Worm (Caenorhabditis elegans) whole organism, late embryonic: ENCODE results near the gene mrp-5.

Experiments used
- C08G9.2 ChIP-seq: sonication (generic microtip); optimal IDR thresholded peaks from 2 replicates; lab custom pipeline; 2016; ENCODE audit warnings: mild to moderate bottlenecking, missing genetic modification characterization, moderate library complexity, missing compliant biosample characterization
- C38D4.7 ChIP-seq: fragments of 200-800 bp; sonication (Bioruptor generic); optimal IDR thresholded peaks from 2 replicates; lab custom pipeline; 2018; ENCODE audit warnings: mild to moderate bottlenecking, missing genetic modification characterization, moderate library complexity, missing compliant biosample characterization
- K02D7.2 ChIP-seq: sonication (generic microtip); optimal IDR thresholded peaks from 2 replicates; lab custom pipeline; 2017; ENCODE audit warnings: mild to moderate bottlenecking, missing genetic modification characterization, missing compliant biosample characterization
- ahr-1 ChIP-seq: sonication (generic microtip); optimal IDR thresholded peaks from 2 replicates; lab custom pipeline; 2016; ENCODE audit warnings: missing genetic modification characterization, missing compliant biosample characterization
- ceh-14 ChIP-seq: sonication (generic microtip); optimal IDR thresholded peaks from 2 replicates; lab custom pipeline; 2016; ENCODE audit warnings: missing genotype, missing genetic modification characterization, missing compliant biosample characterization
- ceh-2 ChIP-seq: sonication (generic microtip); optimal IDR thresholded peaks from 2 replicates; lab custom pipeline; 2016; ENCODE audit warnings: missing genotype, missing genetic modification characterization, missing compliant biosample characterization
- ceh-24 ChIP-seq: sonication (generic microtip); optimal IDR thresholded peaks from 2 replicates; lab custom pipeline; 2016; ENCODE audit warnings: mild to moderate bottlenecking, missing genetic modification characterization, missing compliant biosample characterization
- ceh-30 ChIP-seq: fragments of 150-350 bp; optimal IDR thresholded peaks from 2 replicates; lab custom pipeline; 2014; ENCODE audit warnings: missing biosample characterization, missing genetic modification characterization
- ceh-45 ChIP-seq: fragments of 200-800 bp; sonication (Bioruptor generic); IDR thresholded peaks from 2 replicates; pipeline ENCODE4 v1.3.6; 2022; ENCODE audit warnings: missing genetic modification reagents, missing genetic modification characterization, missing compliant biosample characterization
- ceh-48 ChIP-seq: sonication (generic microtip); optimal IDR thresholded peaks from 2 replicates; lab custom pipeline; 2016; ENCODE audit warnings: missing genetic modification characterization, inconsistent platforms, missing compliant biosample characterization
- ceh-6 ChIP-seq: fragments of 200-800 bp; sonication (Bioruptor generic); optimal IDR thresholded peaks from 2 replicates; lab custom pipeline; 2018; ENCODE audit warnings: mild to moderate bottlenecking, missing genetic modification characterization, missing compliant biosample characterization
- che-1 ChIP-seq: sonication (generic microtip); optimal IDR thresholded peaks from 2 replicates; lab custom pipeline; 2016; ENCODE audit warnings: mild to moderate bottlenecking, missing genetic modification characterization, missing compliant biosample characterization
- elt-2 ChIP-seq: sonication (generic microtip); optimal IDR thresholded peaks from 2 replicates; lab custom pipeline; 2016; ENCODE audit warnings: missing genetic modification reagents, missing genetic modification characterization, missing compliant biosample characterization
- elt-4 ChIP-seq: sonication (generic microtip); optimal IDR thresholded peaks from 2 replicates; lab custom pipeline; 2016; ENCODE audit warnings: missing genetic modification characterization, missing compliant biosample characterization
- eyg-1 ChIP-seq: sonication (generic microtip); optimal IDR thresholded peaks from 2 replicates; lab custom pipeline; 2016; ENCODE audit warnings: missing genotype, missing genetic modification characterization, missing compliant biosample characterization
- fax-1 ChIP-seq: sonication (generic microtip); optimal IDR thresholded peaks from 2 replicates; lab custom pipeline; 2016; ENCODE audit warnings: missing genotype, missing genetic modification characterization, missing compliant biosample characterization
- gmeb-2 ChIP-seq: sonication (generic microtip); optimal IDR thresholded peaks from 2 replicates; lab custom pipeline; 2016; ENCODE audit warnings: missing genetic modification characterization, inconsistent platforms, missing compliant biosample characterization
- hlh-13 ChIP-seq: fragments of 200-800 bp; sonication (Bioruptor generic); optimal IDR thresholded peaks from 2 replicates; lab custom pipeline; 2018; ENCODE audit warnings: mild to moderate bottlenecking, missing genetic modification characterization, missing compliant biosample characterization
- hlh-15 ChIP-seq: sonication (generic microtip); optimal IDR thresholded peaks from 2 replicates; lab custom pipeline; 2016; ENCODE audit warnings: missing genetic modification characterization, missing compliant biosample characterization
- hlh-30 ChIP-seq: sonication (generic microtip); optimal IDR thresholded peaks from 2 replicates; lab custom pipeline; 2017; ENCODE audit warnings: antibody characterized with exemption, missing genetic modification characterization, missing compliant biosample characterization; ENCODE audit not compliant: insufficient read depth
- lim-6 ChIP-seq: sonication (generic microtip); optimal IDR thresholded peaks from 2 replicates; lab custom pipeline; 2016; ENCODE audit warnings: missing genetic modification characterization, missing compliant biosample characterization
- lin-11 ChIP-seq: fragments of 200-800 bp; sonication (Bioruptor generic); optimal IDR thresholded peaks from 2 replicates; lab custom pipeline; 2018; ENCODE audit warnings: mild to moderate bottlenecking, missing genetic modification characterization, missing compliant biosample characterization
- mec-3 ChIP-seq: sonication (generic microtip); optimal IDR thresholded peaks from 2 replicates; lab custom pipeline; 2016; ENCODE audit warnings: borderline replicate concordance, missing genetic modification characterization, missing compliant biosample characterization
- nhr-11 ChIP-seq: fragments of 150-350 bp; optimal IDR thresholded peaks from 2 replicates; lab custom pipeline; 2014; ENCODE audit warnings: missing biosample characterization, missing genetic modification characterization
- nhr-232 ChIP-seq: sonication (generic microtip); optimal IDR thresholded peaks from 2 replicates; lab custom pipeline; 2016; ENCODE audit warnings: missing genetic modification characterization, missing compliant biosample characterization
- npax-4 ChIP-seq: sonication (generic microtip); optimal IDR thresholded peaks from 2 replicates; lab custom pipeline; 2016; ENCODE audit warnings: missing genetic modification characterization, missing compliant biosample characterization
- pag-3 ChIP-seq: sonication (generic microtip); optimal IDR thresholded peaks from 2 replicates; lab custom pipeline; 2016; ENCODE audit warnings: missing compliant biosample characterization, missing genetic modification characterization, borderline replicate concordance
- pax-1 ChIP-seq: fragments of 150-350 bp; optimal IDR thresholded peaks from 2 replicates; lab custom pipeline; 2014; ENCODE audit warnings: missing biosample characterization, missing genetic modification characterization
- pha-2 ChIP-seq: sonication (generic microtip); optimal IDR thresholded peaks from 2 replicates; lab custom pipeline; 2017; ENCODE audit warnings: mild to moderate bottlenecking, missing genetic modification characterization, missing compliant biosample characterization
- pha-4 ChIP-seq: fragments of 150-350 bp; optimal IDR thresholded peaks from 2 replicates; lab custom pipeline; 2018; ENCODE audit warnings: missing biosample characterization, missing genetic modification reagents, missing genetic modification characterization
- pqm-1 ChIP-seq: sonication (generic microtip); optimal IDR thresholded peaks from 2 replicates; lab custom pipeline; 2016; ENCODE audit warnings: missing genetic modification characterization, missing compliant biosample characterization
- sdc-2 ChIP-seq: sonication (generic microtip); optimal IDR thresholded peaks from 2 replicates; lab custom pipeline; 2016; ENCODE audit warnings: missing genotype, missing genetic modification characterization, missing compliant biosample characterization
- sox-4 ChIP-seq: sonication (generic microtip); optimal IDR thresholded peaks from 2 replicates; lab custom pipeline; 2017; ENCODE audit warnings: mild to moderate bottlenecking, missing genetic modification characterization, inconsistent platforms, missing compliant biosample characterization
- tbx-2 ChIP-seq: sonication (generic microtip); optimal IDR thresholded peaks from 2 replicates; lab custom pipeline; 2016; ENCODE audit warnings: missing genetic modification characterization, missing compliant biosample characterization
- ttx-3 ChIP-seq: sonication (generic microtip); optimal IDR thresholded peaks from 2 replicates; lab custom pipeline; 2016; ENCODE audit warnings: missing genetic modification reagents, missing genetic modification characterization, missing compliant biosample characterization
- unc-3 ChIP-seq, 2 experiments: fragments of 200-800 bp in 1 of 2; sonication (Bioruptor generic) in 1 of 2; sonication (generic microtip) in 1 of 2; conservative IDR thresholded peaks in 1 of 2; optimal IDR thresholded peaks in 1 of 2; 2 replicates each; pipeline versions ENCODE4 v1.3.6 to Lab custom; 2016 to 2022; ENCODE audit warnings: missing compliant biosample characterization in 2 of 2, missing genetic modification characterization in 2 of 2, missing genetic modification reagents in 1 of 2
- unc-42 ChIP-seq: sonication (generic microtip); optimal IDR thresholded peaks from 2 replicates; lab custom pipeline; 2016; ENCODE audit warnings: missing genotype, missing genetic modification characterization, missing compliant biosample characterization
- zip-5 ChIP-seq: sonication (generic microtip); optimal IDR thresholded peaks from 2 replicates; lab custom pipeline; 2016; ENCODE audit warnings: missing genetic modification characterization, missing compliant biosample characterization

The mrp-5 gene

ce11 chrX:14951797-14952196 is 5.7 kb upstream of the mrp-5 start:
- TF ChIP-seq C08G9.2 (tag; lab: Kevin White, UChicago) (no peak), ceh-24 (tag; lab: Kevin White, UChicago) (no peak), fax-1 (tag; lab: Kevin White, UChicago) (no peak), nhr-11 (tag; lab: Kevin White, UChicago) (no peak), ceh-14 (tag; lab: Kevin White, UChicago) (no peak), ceh-2 (no peak), mec-3 (tag; lab: Kevin White, UChicago) (no peak), ceh-6 (GFP tag; lab: Kevin White, UChicago) (no peak), pag-3 (tag; lab: Kevin White, UChicago) (no peak), lim-6 (tag; lab: Kevin White, UChicago) (no peak), C38D4.7 (GFP tag; lab: Kevin White, UChicago) (no peak), che-1 (tag; lab: Kevin White, UChicago) (no peak), nhr-232 (tag; lab: Kevin White, UChicago) (no peak), unc-42 (tag; lab: Kevin White, UChicago) (no peak), pax-1 (tag; lab: Kevin White, UChicago) (no peak), sox-4 (tag; lab: Kevin White, UChicago) (no peak), elt-4 (no peak), gmeb-2 (tag; lab: Kevin White, UChicago) (no peak), ceh-48 (tag; lab: Kevin White, UChicago) (no peak), ttx-3 (tag; lab: Kevin White, UChicago) (no peak)

ce11 chrX:14947355-14947668 is 1.2 kb upstream of the mrp-5 start:
- TF ChIP-seq hlh-13, result no peak
- TF ChIP-seq ttx-3 (tag; lab: Kevin White, UChicago), result no peak
- TF ChIP-seq zip-5 (tag; lab: Kevin White, UChicago), result no peak
- TF ChIP-seq che-1 (tag; lab: Kevin White, UChicago), result no peak
- TF ChIP-seq pha-2 (tag; lab: Kevin White, UChicago), result no peak
- no peak for TF ChIP-seq hlh-15
- no peak for TF ChIP-seq C08G9.2 (tag; lab: Kevin White, UChicago)
- no peak for TF ChIP-seq ahr-1 (tag; lab: Kevin White, UChicago)
- TF ChIP-seq elt-4, result no peak
- no peak for TF ChIP-seq pha-4 (tag; lab: Kevin White, UChicago)
- TF ChIP-seq pqm-1 (tag; lab: Kevin White, UChicago), result no peak
- no peak for TF ChIP-seq pax-1 (tag; lab: Kevin White, UChicago)
- no peak for TF ChIP-seq pag-3 (tag; lab: Kevin White, UChicago)
- no peak for TF ChIP-seq ceh-24 (tag; lab: Kevin White, UChicago)
- TF ChIP-seq lin-11 (tag; lab: Kevin White, UChicago), result no peak
- no peak for TF ChIP-seq sdc-2
- no peak for TF ChIP-seq K02D7.2 (tag; lab: Kevin White, UChicago)
- no peak for TF ChIP-seq npax-4 (tag; lab: Kevin White, UChicago)
- TF ChIP-seq, all 69 proteins: peak for 0

ce11 chrX:14946464-14947354 is 592 bp upstream of the mrp-5 start:
- peak; percentile 24 for TF ChIP-seq tbx-2 (tag; lab: Kevin White, UChicago)
- TF ChIP-seq eyg-1 (tag; lab: Kevin White, UChicago), result no peak
- no peak for TF ChIP-seq ceh-30
- TF ChIP-seq pha-4 (tag; lab: Kevin White, UChicago), result no peak
- TF ChIP-seq ceh-48 (tag; lab: Kevin White, UChicago), result no peak
- peak; percentile 8 for TF ChIP-seq sdc-2
- TF ChIP-seq elt-2 (tag; lab: Kevin White, UChicago), result peak; percentile 93
- TF ChIP-seq unc-3 (GFP tag; conservative IDR thresholded peaks at IDR 0.05; lab: Robert Waterston, UW), result no peak
- no peak for TF ChIP-seq unc-3 (tag; optimal IDR thresholded peaks at IDR 0.05; lab: Kevin White, UChicago)
- peak; percentile 12 for TF ChIP-seq pqm-1 (tag; lab: Kevin White, UChicago)
- no peak for TF ChIP-seq nhr-11 (tag; lab: Kevin White, UChicago)
- peak; percentile 92 for TF ChIP-seq hlh-30 (tag; lab: Kevin White, UChicago)
- TF ChIP-seq ceh-45 (GFP tag; lab: Robert Waterston, UW), result no peak
- no peak for TF ChIP-seq ttx-3 (tag; lab: Kevin White, UChicago)
